Worm (Caenorhabditis elegans) whole organism, young adult: ENCODE results near the gene R01H2.1.
A peak's percentile ranks its signal among the peaks of the same experiment; 100 is the strongest.

Source experiments
- B0019.2 ChIP-seq: fragments of 200-800 bp; sonication (Bioruptor generic); conservative IDR thresholded peaks from 2 replicates; pipeline ENCODE4 v1.3.6; 2022; ENCODE audit warnings: missing genetic modification reagents, missing genetic modification characterization, missing compliant biosample characterization
- B0035.1 ChIP-seq: sonication (generic microtip); optimal IDR thresholded peaks from 2 replicates; lab custom pipeline; 2016; ENCODE audit warnings: missing genetic modification characterization, mild to moderate bottlenecking, missing compliant biosample characterization, missing genotype, missing genetic modification reagents
- B0336.3 ChIP-seq: fragments of 200-800 bp; sonication (Bioruptor generic); IDR thresholded peaks from 2 replicates; pipeline ENCODE4 v1.3.6; 2022; ENCODE audit warnings: missing genetic modification characterization, missing compliant biosample characterization
- C17E4.6 ChIP-seq: fragments of 200-800 bp; sonication (Bioruptor generic); IDR thresholded peaks from 2 replicates; pipeline ENCODE4 v1.3.6; 2022; ENCODE audit warnings: missing genetic modification reagents, missing genetic modification characterization, missing compliant biosample characterization
- D2030.7 ChIP-seq: fragments of 200-800 bp; sonication (Bioruptor generic); IDR thresholded peaks from 2 replicates; pipeline ENCODE4 v1.3.6; 2022; ENCODE audit warnings: missing genetic modification reagents, missing genetic modification characterization, missing compliant biosample characterization
- F10E7.11 ChIP-seq: sonication (generic microtip); optimal IDR thresholded peaks from 2 replicates; lab custom pipeline; 2017; ENCODE audit warnings: mild to moderate bottlenecking, missing genetic modification characterization, moderate library complexity, missing compliant biosample characterization
- F33H1.4 ChIP-seq: fragments of 200-800 bp; sonication (Bioruptor generic); IDR thresholded peaks from 2 replicates; pipeline ENCODE4 v1.3.6; 2022; ENCODE audit warnings: missing genetic modification reagents, missing genetic modification characterization, missing compliant biosample characterization
- F49E8.2 ChIP-seq: sonication (generic microtip); optimal IDR thresholded peaks from 3 replicates; lab custom pipeline; 2017; ENCODE audit warnings: missing genetic modification characterization, mild to moderate bottlenecking, missing compliant biosample characterization, antibody characterized with exemption, moderate library complexity; ENCODE audit not compliant: insufficient read depth
- K11D2.4 ChIP-seq: fragments of 200-800 bp; sonication (Bioruptor generic); IDR thresholded peaks from 2 replicates; pipeline ENCODE4 v1.3.6; 2022; ENCODE audit warnings: missing genetic modification reagents, missing genetic modification characterization, missing compliant biosample characterization
- Y53G8AR.9 ChIP-seq: fragments of 200-800 bp; sonication (Bioruptor generic); conservative IDR thresholded peaks from 2 replicates; pipeline ENCODE4 v1.3.6; 2022; ENCODE audit warnings: missing genetic modification reagents, missing genetic modification characterization, missing compliant biosample characterization
- Y79H2A.3 ChIP-seq: fragments of 200-800 bp; sonication (Bioruptor generic); conservative IDR thresholded peaks from 2 replicates; pipeline ENCODE4 v1.3.6; 2022; ENCODE audit warnings: missing genetic modification reagents, missing genetic modification characterization, missing compliant biosample characterization
- Y95B8A.8 ChIP-seq: fragments of 200-800 bp; sonication (Bioruptor generic); IDR thresholded peaks from 2 replicates; pipeline ENCODE4 v1.3.6; 2022; ENCODE audit warnings: missing genetic modification reagents, missing genetic modification characterization, missing compliant biosample characterization
- ama-1 ChIP-seq, 3 experiments: fragments of 150-350 bp in 1 of 3; sonication (generic microtip) in 2 of 3; optimal IDR thresholded peaks; 2 replicates each; lab custom pipeline; 2014 to 2018; ENCODE audit warnings: missing biosample characterization in 2 of 3, missing genetic modification characterization in 2 of 3, missing genetic modification reagents in 2 of 3
- atf-7 ChIP-seq: sonication (generic microtip); optimal IDR thresholded peaks from 2 replicates; lab custom pipeline; 2017; ENCODE audit warnings: mild to moderate bottlenecking, missing genetic modification characterization, missing compliant biosample characterization
- athp-1 ChIP-seq: sonication (generic microtip); optimal IDR thresholded peaks from 2 replicates; lab custom pipeline; 2017; ENCODE audit warnings: mild to moderate bottlenecking, missing genetic modification characterization, missing compliant biosample characterization
- attf-6 ChIP-seq: fragments of 200-800 bp; sonication (Bioruptor generic); IDR thresholded peaks from 2 replicates; pipeline ENCODE4 v1.3.6; 2022; ENCODE audit warnings: missing genetic modification reagents, missing genetic modification characterization, missing compliant biosample characterization
- ceh-27 ChIP-seq: fragments of 200-800 bp; sonication (Bioruptor generic); optimal IDR thresholded peaks from 2 replicates; lab custom pipeline; 2018; ENCODE audit warnings: mild to moderate bottlenecking, missing genetic modification characterization, moderate library complexity, missing compliant biosample characterization
- ceh-58 ChIP-seq: fragments of 200-800 bp; sonication (Bioruptor generic); IDR thresholded peaks from 2 replicates; pipeline ENCODE4 v1.3.6; 2022; ENCODE audit warnings: missing genetic modification characterization, missing compliant biosample characterization
- ceh-91 ChIP-seq: fragments of 200-800 bp; sonication (Bioruptor generic); IDR thresholded peaks from 2 replicates; pipeline ENCODE4 v1.3.6; 2022; ENCODE audit warnings: missing genetic modification reagents, missing genetic modification characterization, missing compliant biosample characterization
- chd-7 ChIP-seq: sonication (generic microtip); optimal IDR thresholded peaks from 2 replicates; lab custom pipeline; 2016; ENCODE audit warnings: mild to moderate bottlenecking, missing genetic modification characterization, moderate library complexity, missing compliant biosample characterization
- dox-1 ChIP-seq: fragments of 200-800 bp; sonication (Bioruptor generic); IDR thresholded peaks from 2 replicates; pipeline ENCODE4 v1.3.6; 2022; ENCODE audit warnings: missing genetic modification reagents, missing genetic modification characterization, missing compliant biosample characterization
- dpl-1 ChIP-seq: fragments of 150-350 bp; optimal IDR thresholded peaks from 2 replicates; lab custom pipeline; 2014; ENCODE audit warnings: missing biosample characterization, missing genetic modification reagents, missing genetic modification characterization
- egrh-3 ChIP-seq: fragments of 200-800 bp; sonication (Bioruptor generic); IDR thresholded peaks from 2 replicates; pipeline ENCODE4 v1.3.6; 2022; ENCODE audit warnings: missing genetic modification reagents, missing genetic modification characterization, missing compliant biosample characterization
- ekl-4 ChIP-seq: fragments of 200-800 bp; sonication (Bioruptor generic); IDR thresholded peaks from 2 replicates; pipeline ENCODE4 v1.3.6; 2022; ENCODE audit warnings: missing genetic modification reagents, missing genetic modification characterization, missing compliant biosample characterization
- hsf-1 ChIP-seq: fragments of 200-800 bp; sonication (Bioruptor generic); IDR thresholded peaks from 2 replicates; pipeline ENCODE4 v1.3.6; 2022; ENCODE audit warnings: missing genetic modification reagents, missing genetic modification characterization, missing compliant biosample characterization
- lag-1 ChIP-seq: fragments of 200-800 bp; sonication (Bioruptor generic); IDR thresholded peaks from 2 replicates; pipeline ENCODE4 v1.3.6; 2022; ENCODE audit warnings: missing genetic modification reagents, missing genetic modification characterization, missing compliant biosample characterization
- lin-35 ChIP-seq, 3 experiments: fragments of 150-350 bp in 2 of 3; sonication (generic microtip) in 1 of 3; optimal IDR thresholded peaks; 2 replicates each; lab custom pipeline; 2014 to 2018; ENCODE audit warnings: missing biosample characterization in 3 of 3, missing genetic modification characterization in 3 of 3, missing genetic modification reagents in 3 of 3
- lin-40 ChIP-seq: sonication (generic microtip); optimal IDR thresholded peaks from 2 replicates; lab custom pipeline; 2016; ENCODE audit warnings: missing genetic modification characterization, mild to moderate bottlenecking, missing compliant biosample characterization, missing genotype, missing genetic modification reagents
- lsl-1 ChIP-seq: fragments of 200-800 bp; sonication (Bioruptor generic); optimal IDR thresholded peaks from 2 replicates; lab custom pipeline; 2018; ENCODE audit warnings: mild to moderate bottlenecking, missing genetic modification characterization, moderate library complexity, missing compliant biosample characterization
- madf-8 ChIP-seq: fragments of 200-800 bp; sonication (Bioruptor generic); conservative IDR thresholded peaks from 2 replicates; pipeline ENCODE4 v1.3.6; 2022; ENCODE audit warnings: missing genetic modification reagents, missing genetic modification characterization, missing compliant biosample characterization
- mcd-1 ChIP-seq: fragments of 200-800 bp; sonication (Bioruptor generic); IDR thresholded peaks from 2 replicates; pipeline ENCODE4 v1.3.6; 2022; ENCODE audit warnings: missing genetic modification reagents, missing genetic modification characterization, missing compliant biosample characterization
- mxl-1 ChIP-seq: sonication (generic microtip); optimal IDR thresholded peaks from 2 replicates; lab custom pipeline; 2016; ENCODE audit warnings: missing genetic modification characterization, missing compliant biosample characterization
- nfya-1 ChIP-seq: sonication (generic microtip); optimal IDR thresholded peaks from 2 replicates; lab custom pipeline; 2017; ENCODE audit warnings: antibody characterized with exemption, missing compliant biosample characterization, missing genetic modification characterization, borderline replicate concordance; ENCODE audit not compliant: insufficient read depth
- nfyb-1 ChIP-seq: fragments of 200-800 bp; sonication (Bioruptor generic); IDR thresholded peaks from 2 replicates; pipeline ENCODE4 v1.3.6; 2022; ENCODE audit warnings: missing genetic modification reagents, missing genetic modification characterization, missing compliant biosample characterization
- snpc-1.1 ChIP-seq: sonication (generic microtip); optimal IDR thresholded peaks from 2 replicates; lab custom pipeline; 2017; ENCODE audit warnings: missing genetic modification characterization, mild to moderate bottlenecking, missing compliant biosample characterization, antibody characterized with exemption, moderate library complexity, missing genotype, missing genetic modification reagents; ENCODE audit not compliant: insufficient read depth
- snpc-1.3 ChIP-seq: sonication (generic microtip); optimal IDR thresholded peaks from 2 replicates; lab custom pipeline; 2017; ENCODE audit warnings: missing genetic modification characterization, mild to moderate bottlenecking, missing compliant biosample characterization, antibody characterized with exemption, moderate library complexity, missing genotype, missing genetic modification reagents; ENCODE audit not compliant: insufficient read depth
- snpc-3.4 ChIP-seq: sonication (generic microtip); optimal IDR thresholded peaks from 2 replicates; lab custom pipeline; 2017; ENCODE audit warnings: missing genetic modification characterization, mild to moderate bottlenecking, missing compliant biosample characterization, antibody characterized with exemption, moderate library complexity, missing genotype, missing genetic modification reagents
- snpc-4 ChIP-seq, 5 experiments: fragments of 150-350 bp in 1 of 5; sonication (generic microtip) in 4 of 5; optimal IDR thresholded peaks; 2 replicates each; lab custom pipeline; 2014 to 2018; ENCODE audit warnings: missing genetic modification characterization in 5 of 5, missing biosample characterization in 3 of 5, antibody characterized with exemption in 2 of 5, mild to moderate bottlenecking in 2 of 5, missing compliant biosample characterization in 2 of 5, missing genotype in 2 of 5, moderate library complexity in 2 of 5, missing genetic modification reagents in 1 of 5
- tbp1 ChIP-seq: fragments of 200-800 bp; sonication (Bioruptor generic); optimal IDR thresholded peaks from 2 replicates; lab custom pipeline; 2018; ENCODE audit warnings: mild to moderate bottlenecking, missing genetic modification characterization, missing compliant biosample characterization
- tlf-1 ChIP-seq: fragments of 200-800 bp; sonication (Bioruptor generic); optimal IDR thresholded peaks from 2 replicates; lab custom pipeline; 2018; ENCODE audit warnings: mild to moderate bottlenecking, missing genetic modification characterization, missing compliant biosample characterization
- unc-130 ChIP-seq: sonication (generic microtip); optimal IDR thresholded peaks from 2 replicates; lab custom pipeline; 2016; ENCODE audit warnings: missing genetic modification reagents, missing genetic modification characterization, missing compliant biosample characterization
- xnd-1 ChIP-seq: sonication (generic microtip); optimal IDR thresholded peaks from 2 replicates; lab custom pipeline; 2016; ENCODE audit warnings: missing genotype, missing genetic modification reagents, missing genetic modification characterization, missing compliant biosample characterization
- ztf-18 ChIP-seq: sonication (generic microtip); optimal IDR thresholded peaks from 2 replicates; lab custom pipeline; 2016; ENCODE audit warnings: missing genotype, mild to moderate bottlenecking, missing genetic modification characterization, missing compliant biosample characterization

Gene R01H2.1

DNA sequence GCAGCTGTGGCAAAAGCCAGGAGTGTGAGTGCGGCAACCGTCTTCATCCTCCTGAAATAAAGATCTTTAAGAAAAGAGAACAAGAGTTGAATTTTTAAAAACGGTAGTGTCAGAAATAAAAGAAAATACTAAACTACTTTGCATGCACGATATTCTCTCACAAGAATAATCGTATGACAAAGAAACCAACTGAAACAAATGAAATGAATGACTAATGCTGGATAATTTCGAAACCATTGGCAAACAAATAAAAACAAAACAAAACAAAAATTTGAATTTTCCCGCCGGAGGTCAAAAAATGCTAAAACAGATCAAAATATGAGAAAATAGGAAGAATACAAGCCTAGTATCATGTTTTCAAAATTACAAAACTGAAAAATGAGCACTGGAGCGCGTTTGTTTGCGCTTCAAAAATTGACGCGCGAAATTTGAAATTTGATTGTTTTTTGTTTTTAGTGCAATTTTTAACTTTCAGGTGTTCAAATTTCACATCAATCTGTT lies 41.3 kb downstream of the R01H2.1 start, which contains the start of gene cpg-2 (continued):
- TF ChIP-seq athp-1 (tag; lab: Kevin White, UChicago) = peak; percentile 20
- TF ChIP-seq C17E4.6 (GFP tag; lab: Robert Waterston, UW) = peak; percentile 78; the same call in 1 of the 2 replicates
- TF ChIP-seq nfyb-1 (GFP tag; lab: Robert Waterston, UW) = peak; percentile 57; the same call in 1 of the 2 replicates
- no peak for TF ChIP-seq mxl-1 (tag; lab: Kevin White, UChicago)
- TF ChIP-seq snpc-4 (GFP tag; optimal IDR thresholded peaks at IDR 0.05; lab: Kevin White, UChicago) = peak; percentile 58
- TF ChIP-seq snpc-4 (tag; optimal IDR thresholded peaks at IDR 0.05; lab: Kevin White, UChicago) = peak in 3 of 4 experiments; percentile 11 to 62 (median 55)
- peak; percentile 84 for TF ChIP-seq Y95B8A.8 (GFP tag; lab: Robert Waterston, UW)
- TF ChIP-seq chd-7 = no peak
- TF ChIP-seq B0019.2 (GFP tag; lab: Robert Waterston, UW) = peak; percentile 80
- no peak for TF ChIP-seq ceh-58 (GFP tag; lab: Robert Waterston, UW)
- TF ChIP-seq attf-6 = peak; percentile 73; the same call in 1 of the 2 replicates
- TF ChIP-seq hsf-1 (GFP tag; lab: Robert Waterston, UW) = peak; percentile 86
- no peak for TF ChIP-seq atf-7 (tag; lab: Kevin White, UChicago)
- TF ChIP-seq mcd-1 (GFP tag; lab: Robert Waterston, UW) = peak; percentile 81
- peak; percentile 89 for TF ChIP-seq snpc-1.3 (tag; lab: Kevin White, UChicago)
- TF ChIP-seq snpc-1.1 (tag; lab: Kevin White, UChicago) = peak; percentile 82
- 0 out of 2 replicates have a peak, but pooled peaks have one; percentile 67 for TF ChIP-seq Y79H2A.3 (GFP tag; lab: Robert Waterston, UW)
- TF ChIP-seq xnd-1 = peak; percentile 97
- no peak for TF ChIP-seq ama-1 (optimal IDR thresholded peaks at IDR 0.05; lab: Kevin White, UChicago)
- TF ChIP-seq ama-1 (GFP tag; optimal IDR thresholded peaks at IDR 0.05; lab: Kevin White, UChicago) = peak in 1 of 2 experiments; percentile 7
- TF ChIP-seq B0336.3 = peak; percentile 79
- peak; percentile 94 for TF ChIP-seq unc-130 (GFP tag; lab: Kevin White, UChicago)
- TF ChIP-seq Y53G8AR.9 (GFP tag; lab: Robert Waterston, UW) = peak; percentile 73; the same call in 1 of the 2 replicates
- TF ChIP-seq ekl-4 (GFP tag; lab: Robert Waterston, UW) = peak; percentile 81
- TF ChIP-seq B0035.1 (tag; lab: Kevin White, UChicago) = no peak
- TF ChIP-seq F10E7.11 (tag; lab: Kevin White, UChicago) = no peak
- TF ChIP-seq lin-35 (GFP tag; optimal IDR thresholded peaks at IDR 0.05; lab: Kevin White, UChicago) = peak; percentile 4 to 89 (median 58)
- TF ChIP-seq F33H1.4 (GFP tag; lab: Robert Waterston, UW) = peak; percentile 85
- no peak for TF ChIP-seq egrh-3 (GFP tag; lab: Robert Waterston, UW)
- peak; percentile 95 for TF ChIP-seq F49E8.2
- TF ChIP-seq K11D2.4 (GFP tag; lab: Robert Waterston, UW) = no peak
- peak; percentile 98 for TF ChIP-seq D2030.7 (GFP tag; lab: Robert Waterston, UW)
- TF ChIP-seq madf-8 (GFP tag; lab: Robert Waterston, UW) = peak; percentile 99
- peak; percentile 77; the same call in 1 of the 2 replicates for TF ChIP-seq dox-1 (GFP tag; lab: Robert Waterston, UW)
- peak; percentile 95 for TF ChIP-seq dpl-1 (GFP tag; lab: Kevin White, UChicago)
- peak; percentile 88 for TF ChIP-seq lsl-1 (GFP tag; lab: Kevin White, UChicago)
- TF ChIP-seq nfya-1 (tag; lab: Kevin White, UChicago) = no peak
- TF ChIP-seq tlf-1 (GFP tag; lab: Kevin White, UChicago) = peak; percentile 90
- no peak for TF ChIP-seq lin-40 (tag; lab: Kevin White, UChicago)
- TF ChIP-seq lag-1 = no peak
- TF ChIP-seq ceh-91 (GFP tag; lab: Robert Waterston, UW) = peak; percentile 98
- TF ChIP-seq ztf-18 = peak; percentile 21
- TF ChIP-seq ceh-27 (GFP tag; lab: Kevin White, UChicago) = no peak
- TF ChIP-seq tbp1 = peak; percentile 64
- TF ChIP-seq snpc-3.4 (tag; lab: Kevin White, UChicago) = peak; percentile 96
